Worm (Caenorhabditis elegans): ENCODE measurements around the gene aipr-1.

aipr-1 gene

ce11 chrII:6600973-6601372 lies 6.9 kb upstream of the aipr-1 start, which contains the start of gene vps-33.2 (continued):
- TF ChIP-seq fkh-10 (GFP tag; optimal IDR thresholded peaks at IDR 0.05) (no peak), madf-9 (GFP tag; conservative IDR thresholded peaks at IDR 0.05) (no peak), lin-13 (GFP tag; optimal IDR thresholded peaks at IDR 0.05) (no peak), hmg-1.1 (GFP tag; IDR thresholded peaks at IDR 0.05) (peak; percentile 50), hif-1 (tag; optimal IDR thresholded peaks at IDR 0.05) (no peak), ceh-28 (tag; optimal IDR thresholded peaks at IDR 0.05) (no peak), aly-2 (tag; optimal IDR thresholded peaks at IDR 0.05) (no peak), spr-1 (tag; optimal IDR thresholded peaks at IDR 0.05) (peak; percentile 17), fos-1 (tag; optimal IDR thresholded peaks at IDR 0.05) (no peak), zfp-3 (GFP tag; conservative IDR thresholded peaks at IDR 0.05) (no peak), php-3 (GFP tag; IDR thresholded peaks at IDR 0.05) (no peak), tra-1 (GFP tag; IDR thresholded peaks at IDR 0.05) (no peak), hlh-11 (tag; optimal IDR thresholded peaks at IDR 0.05) (peak; percentile 10), snpc-4 (tag; optimal IDR thresholded peaks at IDR 0.05) (no peak), arid-1 (GFP tag; conservative IDR thresholded peaks at IDR 0.05) (no peak)

ce11 chrII:6598050-6598449 lies 4.0 kb upstream of the aipr-1 start, which contains the start of gene dnj-8:
TSS of gene dnj-8 (minus strand) at chrII:6598080.
- no peak for TF ChIP-seq ztf-7 (tag; optimal IDR thresholded peaks at IDR 0.05)
- 0 out of 2 replicates have a peak, but pooled peaks have one; percentile 12 for TF ChIP-seq lin-38 (GFP tag; IDR thresholded peaks at IDR 0.05)
- TF ChIP-seq ama-1 (optimal IDR thresholded peaks at IDR 0.05): peak; percentile 52
- TF ChIP-seq dmd-6 (GFP tag; IDR thresholded peaks at IDR 0.05): no peak
- TF ChIP-seq nhr-77 (tag; optimal IDR thresholded peaks at IDR 0.05): no peak
- no peak for TF ChIP-seq nhr-6 (tag; optimal IDR thresholded peaks at IDR 0.05)
- peak; percentile 2 for TF ChIP-seq mep-1 (tag; optimal IDR thresholded peaks at IDR 0.05)
- TF ChIP-seq mes-2 (tag; optimal IDR thresholded peaks at IDR 0.05; ENCODE audit: poor library complexity, severe bottlenecking): peak; percentile 44

- TF ChIP-seq snpc-1.2 (GFP tag; IDR thresholded peaks at IDR 0.05) (0 out of 2 replicates have a peak, but pooled peaks have one; percentile 30), mep-1 (tag; optimal IDR thresholded peaks at IDR 0.05) (no peak)
These were observed 3.5 kb upstream of the aipr-1 start for ce11 chrII:6597507-6597906.

- TF ChIP-seq ceh-62 (tag; optimal IDR thresholded peaks at IDR 0.05) (no peak), aha-1 (tag) (no peak), ZK546.5 (tag; optimal IDR thresholded peaks at IDR 0.05) (no peak), F10B5.3 (tag; optimal IDR thresholded peaks at IDR 0.05) (no peak), nhr-111 (GFP tag; optimal IDR thresholded peaks at IDR 0.05) (no peak), skn-1 (tag; optimal IDR thresholded peaks at IDR 0.05) (no peak), duxl-1 (tag; optimal IDR thresholded peaks at IDR 0.05; ENCODE audit: poor library complexity) (no peak), cey-2 (tag; optimal IDR thresholded peaks at IDR 0.05; ENCODE audit: borderline replicate concordance, insufficient read depth) (no peak), arid-1 (GFP tag; conservative IDR thresholded peaks at IDR 0.05) (no peak), madf-9 (GFP tag; conservative IDR thresholded peaks at IDR 0.05) (no peak), nhr-42 (GFP tag; IDR thresholded peaks at IDR 0.05) (no peak), hif-1 (tag; optimal IDR thresholded peaks at IDR 0.05) (no peak), T20F7.1 (GFP tag; optimal IDR thresholded peaks at IDR 0.05) (no peak)
These were observed 1.8 kb downstream of the aipr-1 start, which contains the start of gene C56C10.9 for ce11 chrII:6592251-6592650. TSS of gene C56C10.9 (minus strand) at chrII:6592351.

- TF ChIP-seq dmd-6 (GFP tag; IDR thresholded peaks at IDR 0.05): no peak
- TF ChIP-seq lin-13 (GFP tag; optimal IDR thresholded peaks at IDR 0.05): no peak
- no peak for TF ChIP-seq saeg-2 (GFP tag; IDR thresholded peaks at IDR 0.05)
- no peak for TF ChIP-seq nhr-6 (tag; optimal IDR thresholded peaks at IDR 0.05)
- no peak for TF ChIP-seq R02D3.7 (tag; optimal IDR thresholded peaks at IDR 0.05)
- TF ChIP-seq nhr-10 (tag; optimal IDR thresholded peaks at IDR 0.05): no peak
- no peak for TF ChIP-seq aly-2 (tag; optimal IDR thresholded peaks at IDR 0.05)
- TF ChIP-seq Y48G9A.11 (GFP tag; IDR thresholded peaks at IDR 0.05): peak; percentile 50; the same call in 1 of the 2 replicates
- no peak for TF ChIP-seq zag-1 (tag; optimal IDR thresholded peaks at IDR 0.05)
- TF ChIP-seq vab-7 (GFP tag; IDR thresholded peaks at IDR 0.05): no peak
- TF ChIP-seq hlh-11 (tag; optimal IDR thresholded peaks at IDR 0.05): no peak
- no peak for TF ChIP-seq mdl-1 (tag; optimal IDR thresholded peaks at IDR 0.05)
- peak; percentile 41 for TF ChIP-seq lin-38 (GFP tag; IDR thresholded peaks at IDR 0.05)
- TF ChIP-seq mxl-2 (GFP tag; conservative IDR thresholded peaks at IDR 0.05): no peak
- peak; percentile 47; the same call in 1 of the 2 replicates for TF ChIP-seq arid-1 (GFP tag; conservative IDR thresholded peaks at IDR 0.05)
- no peak for TF ChIP-seq attf-4 (tag; optimal IDR thresholded peaks at IDR 0.05)
- TF ChIP-seq dmd-8 (GFP tag; IDR thresholded peaks at IDR 0.05): no peak
- TF ChIP-seq dve-1 (tag; optimal IDR thresholded peaks at IDR 0.05; ENCODE audit: insufficient read depth): no peak
These were observed 3.1 kb downstream of the aipr-1 start for ce11 chrII:6591000-6591399.
